Worm (Caenorhabditis elegans) whole organism, late embryonic: ENCODE data around the gene pigt-1.

ENCODE experiments used
- C08G9.2 ChIP-seq: sonication (generic microtip); optimal IDR thresholded peaks from 2 replicates; lab custom pipeline; 2016; ENCODE audit warnings: mild to moderate bottlenecking, missing genetic modification characterization, moderate library complexity, missing compliant biosample characterization
- F13H6.1 ChIP-seq: sonication (generic microtip); optimal IDR thresholded peaks from 2 replicates; lab custom pipeline; 2016; ENCODE audit warnings: missing genetic modification characterization, missing compliant biosample characterization
- K02D7.2 ChIP-seq: sonication (generic microtip); optimal IDR thresholded peaks from 2 replicates; lab custom pipeline; 2017; ENCODE audit warnings: mild to moderate bottlenecking, missing genetic modification characterization, missing compliant biosample characterization
- T23F11.4 ChIP-seq: fragments of 200-800 bp; sonication (Bioruptor generic); optimal IDR thresholded peaks from 2 replicates; lab custom pipeline; 2018; ENCODE audit warnings: mild to moderate bottlenecking, missing genetic modification characterization, missing compliant biosample characterization
- Y22D7AL.16 ChIP-seq: sonication (generic microtip); optimal IDR thresholded peaks from 2 replicates; lab custom pipeline; 2016; ENCODE audit warnings: missing genetic modification characterization, missing compliant biosample characterization
- ama-1 ChIP-seq: fragments of 150-350 bp; optimal IDR thresholded peaks from 2 replicates; lab custom pipeline; 2014
- ceh-18 ChIP-seq: sonication (generic microtip); optimal IDR thresholded peaks from 2 replicates; lab custom pipeline; 2016; ENCODE audit warnings: missing genetic modification characterization, missing compliant biosample characterization
- ceh-19 ChIP-seq: fragments of 200-800 bp; sonication (Bioruptor generic); optimal IDR thresholded peaks from 2 replicates; lab custom pipeline; 2018; ENCODE audit warnings: mild to moderate bottlenecking, missing genetic modification characterization, missing compliant biosample characterization
- ceh-2 ChIP-seq: sonication (generic microtip); optimal IDR thresholded peaks from 2 replicates; lab custom pipeline; 2016; ENCODE audit warnings: missing genotype, missing genetic modification characterization, missing compliant biosample characterization
- ceh-22 ChIP-seq: sonication (generic microtip); optimal IDR thresholded peaks from 2 replicates; lab custom pipeline; 2017; ENCODE audit warnings: missing biosample characterization, missing genetic modification characterization
- ceh-30 ChIP-seq: fragments of 150-350 bp; optimal IDR thresholded peaks from 2 replicates; lab custom pipeline; 2014; ENCODE audit warnings: missing biosample characterization, missing genetic modification characterization
- ceh-31 ChIP-seq: sonication (generic microtip); optimal IDR thresholded peaks from 2 replicates; lab custom pipeline; 2016; ENCODE audit warnings: missing genetic modification characterization, missing compliant biosample characterization
- ceh-34 ChIP-seq: sonication (generic microtip); optimal IDR thresholded peaks from 2 replicates; lab custom pipeline; 2016; ENCODE audit warnings: mild to moderate bottlenecking, missing genetic modification characterization, missing compliant biosample characterization
- ceh-45 ChIP-seq: fragments of 200-800 bp; sonication (Bioruptor generic); IDR thresholded peaks from 2 replicates; pipeline ENCODE4 v1.3.6; 2022; ENCODE audit warnings: missing genetic modification reagents, missing genetic modification characterization, missing compliant biosample characterization
- ceh-48 ChIP-seq: sonication (generic microtip); optimal IDR thresholded peaks from 2 replicates; lab custom pipeline; 2016; ENCODE audit warnings: missing genetic modification characterization, inconsistent platforms, missing compliant biosample characterization
- ceh-6 ChIP-seq: fragments of 200-800 bp; sonication (Bioruptor generic); optimal IDR thresholded peaks from 2 replicates; lab custom pipeline; 2018; ENCODE audit warnings: mild to moderate bottlenecking, missing genetic modification characterization, missing compliant biosample characterization
- ceh-9 ChIP-seq: sonication (generic microtip); optimal IDR thresholded peaks from 2 replicates; lab custom pipeline; 2016; ENCODE audit warnings: mild to moderate bottlenecking, missing genetic modification characterization, inconsistent platforms, missing compliant biosample characterization
- dmd-4 ChIP-seq: sonication (generic microtip); optimal IDR thresholded peaks from 2 replicates; lab custom pipeline; 2016; ENCODE audit warnings: borderline replicate concordance, missing genetic modification characterization, missing compliant biosample characterization
- dve-1 ChIP-seq: sonication (generic microtip); optimal IDR thresholded peaks from 2 replicates; lab custom pipeline; 2017; ENCODE audit warnings: antibody characterized with exemption, mild to moderate bottlenecking, missing genetic modification characterization, missing compliant biosample characterization
- elt-2 ChIP-seq: sonication (generic microtip); optimal IDR thresholded peaks from 2 replicates; lab custom pipeline; 2016; ENCODE audit warnings: missing genetic modification reagents, missing genetic modification characterization, missing compliant biosample characterization
- elt-4 ChIP-seq: sonication (generic microtip); optimal IDR thresholded peaks from 2 replicates; lab custom pipeline; 2016; ENCODE audit warnings: missing genetic modification characterization, missing compliant biosample characterization
- eyg-1 ChIP-seq: sonication (generic microtip); optimal IDR thresholded peaks from 2 replicates; lab custom pipeline; 2016; ENCODE audit warnings: missing genotype, missing genetic modification characterization, missing compliant biosample characterization
- fax-1 ChIP-seq: sonication (generic microtip); optimal IDR thresholded peaks from 2 replicates; lab custom pipeline; 2016; ENCODE audit warnings: missing genotype, missing genetic modification characterization, missing compliant biosample characterization
- fkh-10 ChIP-seq: fragments of 150-350 bp; optimal IDR thresholded peaks from 2 replicates; lab custom pipeline; 2014; ENCODE audit warnings: missing biosample characterization, missing genetic modification reagents, missing genetic modification characterization
- fkh-6 ChIP-seq: sonication (generic microtip); optimal IDR thresholded peaks from 2 replicates; lab custom pipeline; 2016; ENCODE audit warnings: missing genetic modification characterization, missing compliant biosample characterization
- gmeb-2 ChIP-seq: sonication (generic microtip); optimal IDR thresholded peaks from 2 replicates; lab custom pipeline; 2016; ENCODE audit warnings: missing genetic modification characterization, inconsistent platforms, missing compliant biosample characterization
- hlh-13 ChIP-seq: fragments of 200-800 bp; sonication (Bioruptor generic); optimal IDR thresholded peaks from 2 replicates; lab custom pipeline; 2018; ENCODE audit warnings: mild to moderate bottlenecking, missing genetic modification characterization, missing compliant biosample characterization
- hlh-15 ChIP-seq: sonication (generic microtip); optimal IDR thresholded peaks from 2 replicates; lab custom pipeline; 2016; ENCODE audit warnings: missing genetic modification characterization, missing compliant biosample characterization
- hlh-6 ChIP-seq: sonication (generic microtip); optimal IDR thresholded peaks from 2 replicates; lab custom pipeline; 2016; ENCODE audit warnings: missing genotype, missing genetic modification characterization, missing compliant biosample characterization
- lim-6 ChIP-seq: sonication (generic microtip); optimal IDR thresholded peaks from 2 replicates; lab custom pipeline; 2016; ENCODE audit warnings: missing genetic modification characterization, missing compliant biosample characterization
- madf-2 ChIP-seq: sonication (generic microtip); optimal IDR thresholded peaks from 2 replicates; lab custom pipeline; 2017; ENCODE audit warnings: missing genetic modification characterization, missing compliant biosample characterization
- nhr-11 ChIP-seq: fragments of 150-350 bp; optimal IDR thresholded peaks from 2 replicates; lab custom pipeline; 2014; ENCODE audit warnings: missing biosample characterization, missing genetic modification characterization
- nhr-232 ChIP-seq: sonication (generic microtip); optimal IDR thresholded peaks from 2 replicates; lab custom pipeline; 2016; ENCODE audit warnings: missing genetic modification characterization, missing compliant biosample characterization
- npax-4 ChIP-seq: sonication (generic microtip); optimal IDR thresholded peaks from 2 replicates; lab custom pipeline; 2016; ENCODE audit warnings: missing genetic modification characterization, missing compliant biosample characterization
- pag-3 ChIP-seq: sonication (generic microtip); optimal IDR thresholded peaks from 2 replicates; lab custom pipeline; 2016; ENCODE audit warnings: missing compliant biosample characterization, missing genetic modification characterization, borderline replicate concordance
- pat-9 ChIP-seq: fragments of 200-800 bp; sonication (Bioruptor generic); optimal IDR thresholded peaks from 2 replicates; lab custom pipeline; 2018; ENCODE audit warnings: mild to moderate bottlenecking, missing genetic modification characterization, moderate library complexity, missing compliant biosample characterization
- pha-2 ChIP-seq: sonication (generic microtip); optimal IDR thresholded peaks from 2 replicates; lab custom pipeline; 2017; ENCODE audit warnings: mild to moderate bottlenecking, missing genetic modification characterization, missing compliant biosample characterization
- pha-4 ChIP-seq: fragments of 150-350 bp; optimal IDR thresholded peaks from 2 replicates; lab custom pipeline; 2018; ENCODE audit warnings: missing biosample characterization, missing genetic modification reagents, missing genetic modification characterization
- pqm-1 ChIP-seq: sonication (generic microtip); optimal IDR thresholded peaks from 2 replicates; lab custom pipeline; 2016; ENCODE audit warnings: missing genetic modification characterization, missing compliant biosample characterization
- pros-1 ChIP-seq: fragments of 150-350 bp; optimal IDR thresholded peaks from 2 replicates; lab custom pipeline; 2014; ENCODE audit warnings: missing biosample characterization, missing genetic modification reagents, missing genetic modification characterization
- ref-2 ChIP-seq: sonication (generic microtip); optimal IDR thresholded peaks from 2 replicates; lab custom pipeline; 2016; ENCODE audit warnings: missing genetic modification characterization, missing compliant biosample characterization
- sdc-2 ChIP-seq: sonication (generic microtip); optimal IDR thresholded peaks from 2 replicates; lab custom pipeline; 2016; ENCODE audit warnings: missing genotype, missing genetic modification characterization, missing compliant biosample characterization
- sox-2 ChIP-seq: fragments of 200-800 bp; sonication (Bioruptor generic); IDR thresholded peaks from 2 replicates; pipeline ENCODE4 v1.3.6; 2022; ENCODE audit warnings: missing genetic modification reagents, missing genetic modification characterization, missing compliant biosample characterization
- sox-4 ChIP-seq: sonication (generic microtip); optimal IDR thresholded peaks from 2 replicates; lab custom pipeline; 2017; ENCODE audit warnings: mild to moderate bottlenecking, missing genetic modification characterization, inconsistent platforms, missing compliant biosample characterization
- tbx-2 ChIP-seq: sonication (generic microtip); optimal IDR thresholded peaks from 2 replicates; lab custom pipeline; 2016; ENCODE audit warnings: missing genetic modification characterization, missing compliant biosample characterization
- ttx-3 ChIP-seq: sonication (generic microtip); optimal IDR thresholded peaks from 2 replicates; lab custom pipeline; 2016; ENCODE audit warnings: missing genetic modification reagents, missing genetic modification characterization, missing compliant biosample characterization
- unc-3 ChIP-seq, 2 experiments: fragments of 200-800 bp in 1 of 2; sonication (Bioruptor generic) in 1 of 2; sonication (generic microtip) in 1 of 2; conservative IDR thresholded peaks in 1 of 2; optimal IDR thresholded peaks in 1 of 2; 2 replicates each; pipeline versions ENCODE4 v1.3.6 to Lab custom; 2016 to 2022; ENCODE audit warnings: missing compliant biosample characterization in 2 of 2, missing genetic modification characterization in 2 of 2, missing genetic modification reagents in 1 of 2
- unc-42 ChIP-seq: sonication (generic microtip); optimal IDR thresholded peaks from 2 replicates; lab custom pipeline; 2016; ENCODE audit warnings: missing genotype, missing genetic modification characterization, missing compliant biosample characterization
- unc-86 ChIP-seq: sonication (generic microtip); optimal IDR thresholded peaks from 2 replicates; lab custom pipeline; 2016; ENCODE audit warnings: missing genetic modification characterization, missing compliant biosample characterization
- zip-5 ChIP-seq: sonication (generic microtip); optimal IDR thresholded peaks from 2 replicates; lab custom pipeline; 2016; ENCODE audit warnings: missing genetic modification characterization, missing compliant biosample characterization
- ztf-16 ChIP-seq: sonication (generic microtip); optimal IDR thresholded peaks from 2 replicates; lab custom pipeline; 2017; ENCODE audit warnings: missing genetic modification characterization, missing compliant biosample characterization

pigt-1 gene

ce11 chrV:10965501-10965900 lies 6.9 kb upstream of the pigt-1 start, which contains the start of the genes ctf-4 and eef-1G (continued):
- no peak for TF ChIP-seq ceh-9
- TF ChIP-seq ceh-48 (tag; lab: Kevin White, UChicago): no peak
- TF ChIP-seq ceh-30 (tag; lab: Kevin White, UChicago): no peak
- TF ChIP-seq zip-5: no peak
- no peak for TF ChIP-seq T23F11.4 (GFP tag; lab: Kevin White, UChicago)
- no peak for TF ChIP-seq sox-4 (tag; lab: Kevin White, UChicago)
- TF ChIP-seq sdc-2: no peak
- TF ChIP-seq unc-42 (tag; lab: Kevin White, UChicago): peak; percentile 52
- TF ChIP-seq hlh-15 (tag; lab: Kevin White, UChicago): no peak
- TF ChIP-seq Y22D7AL.16 (tag; lab: Kevin White, UChicago): no peak
- no peak for TF ChIP-seq dmd-4 (tag; lab: Kevin White, UChicago)
- TF ChIP-seq pros-1: peak; percentile 5
- TF ChIP-seq eyg-1 (tag; lab: Kevin White, UChicago): no peak
- peak; percentile 64 for TF ChIP-seq ceh-31 (tag; lab: Kevin White, UChicago)
- TF ChIP-seq ama-1 (lab: Kevin White, UChicago): no peak
- TF ChIP-seq unc-86: no peak
- peak; percentile 85 for TF ChIP-seq dve-1 (tag; lab: Kevin White, UChicago)
- no peak for TF ChIP-seq hlh-6 (tag; lab: Kevin White, UChicago)
- no peak for TF ChIP-seq ceh-19 (GFP tag; lab: Kevin White, UChicago)
- no peak for TF ChIP-seq ceh-45 (GFP tag; lab: Robert Waterston, UW)
- no peak for TF ChIP-seq npax-4 (tag; lab: Kevin White, UChicago)
- peak; percentile 62 for TF ChIP-seq pqm-1 (tag; lab: Kevin White, UChicago)
- no peak for TF ChIP-seq pha-2 (tag; lab: Kevin White, UChicago)
- no peak for TF ChIP-seq fkh-6 (tag; lab: Kevin White, UChicago)
- TF ChIP-seq nhr-232: no peak
- TF ChIP-seq fkh-10 (GFP tag; lab: Kevin White, UChicago): no peak
- no peak for TF ChIP-seq lim-6
- TF ChIP-seq pag-3 (tag; lab: Kevin White, UChicago): no peak
- TF ChIP-seq gmeb-2: no peak
- no peak for TF ChIP-seq ceh-6
- TF ChIP-seq tbx-2: peak; percentile 72
- no peak for TF ChIP-seq ceh-22 (tag; lab: Kevin White, UChicago)
- peak; percentile 72 for TF ChIP-seq ref-2

- TF ChIP-seq ama-1 (lab: Kevin White, UChicago): no peak
- no peak for TF ChIP-seq ttx-3 (tag; lab: Kevin White, UChicago)
- no peak for TF ChIP-seq ceh-30 (tag; lab: Kevin White, UChicago)
- no peak for TF ChIP-seq K02D7.2
- no peak for TF ChIP-seq ztf-16 (tag; lab: Kevin White, UChicago)
- no peak for TF ChIP-seq ceh-22 (tag; lab: Kevin White, UChicago)
- TF ChIP-seq pha-4 (tag; lab: Kevin White, UChicago): no peak
- TF ChIP-seq zip-5: no peak
- no peak for TF ChIP-seq hlh-6 (tag; lab: Kevin White, UChicago)
- TF ChIP-seq hlh-13 (GFP tag; lab: Kevin White, UChicago): no peak
- no peak for TF ChIP-seq T23F11.4 (GFP tag; lab: Kevin White, UChicago)
- no peak for TF ChIP-seq F13H6.1
- TF ChIP-seq sox-2 (GFP tag; lab: Robert Waterston, UW): no peak
- no peak for TF ChIP-seq sox-4 (tag; lab: Kevin White, UChicago)
- TF ChIP-seq ref-2: peak; percentile 25
- peak; percentile 44 for TF ChIP-seq ceh-34 (tag; lab: Kevin White, UChicago)
- no peak for TF ChIP-seq ceh-19 (GFP tag; lab: Kevin White, UChicago)
- no peak for TF ChIP-seq Y22D7AL.16 (tag; lab: Kevin White, UChicago)
- no peak for TF ChIP-seq ceh-9
- no peak for TF ChIP-seq sdc-2
- TF ChIP-seq elt-4 (tag; lab: Kevin White, UChicago): no peak
- TF ChIP-seq pat-9 (tag; lab: Kevin White, UChicago): no peak
- TF ChIP-seq C08G9.2 (tag; lab: Kevin White, UChicago): peak; percentile 22
- no peak for TF ChIP-seq elt-2 (tag; lab: Kevin White, UChicago)
- no peak for TF ChIP-seq ceh-2 (tag; lab: Kevin White, UChicago)
- no peak for TF ChIP-seq madf-2 (tag; lab: Kevin White, UChicago)
- TF ChIP-seq unc-3 (GFP tag; conservative IDR thresholded peaks at IDR 0.05; lab: Robert Waterston, UW): no peak
- no peak for TF ChIP-seq unc-3 (tag; optimal IDR thresholded peaks at IDR 0.05; lab: Kevin White, UChicago)
- no peak for TF ChIP-seq ceh-48 (tag; lab: Kevin White, UChicago)
- no peak for TF ChIP-seq nhr-11
- no peak for TF ChIP-seq pqm-1 (tag; lab: Kevin White, UChicago)
- TF ChIP-seq fax-1: peak; percentile 27
- TF ChIP-seq unc-86: no peak
- no peak for TF ChIP-seq pag-3 (tag; lab: Kevin White, UChicago)
- TF ChIP-seq ceh-18 (tag; lab: Kevin White, UChicago): peak; percentile 93
These were observed 2.8 kb upstream of the pigt-1 start for ce11 chrV:10961448-10961870.
